Fruit fly (Drosophila melanogaster) whole organism, embryonic: Measurements from ENCODE around the gene RhoBTB.
A peak's percentile ranks its signal among the peaks of the same experiment; 100 is the strongest.

Source experiments
- gce ChIP-seq: fragments of 200-800 bp; sonication (Bioruptor generic); IDR thresholded peaks from 3 replicates; pipeline ENCODE4 v1.3.6; 2022; ENCODE audit warnings: missing biosample characterization, missing genetic modification characterization
- sna ChIP-seq: fragments of 200-800 bp; sonication (Bioruptor generic); IDR thresholded peaks from 2 replicates; pipeline ENCODE4 v1.3.6; 2022; ENCODE audit warnings: missing biosample characterization, missing genetic modification characterization; ENCODE audit not compliant: partially characterized antibody

- peak; percentile 81 for TF ChIP-seq sna (GFP tag; lab: Robert Waterston, UW)
- no peak for TF ChIP-seq gce (GFP tag; lab: Robert Waterston, UW)
These were observed 28.1 kb upstream of the RhoBTB start, which contains the start of the genes Rbbp5 and eRF1 for dm6 chr3L:20347762-20348580.
